Worm (Caenorhabditis elegans): ENCODE data around the gene acr-18.
A peak's percentile ranks its signal among the peaks of the same experiment; 100 is the strongest.

DNA sequence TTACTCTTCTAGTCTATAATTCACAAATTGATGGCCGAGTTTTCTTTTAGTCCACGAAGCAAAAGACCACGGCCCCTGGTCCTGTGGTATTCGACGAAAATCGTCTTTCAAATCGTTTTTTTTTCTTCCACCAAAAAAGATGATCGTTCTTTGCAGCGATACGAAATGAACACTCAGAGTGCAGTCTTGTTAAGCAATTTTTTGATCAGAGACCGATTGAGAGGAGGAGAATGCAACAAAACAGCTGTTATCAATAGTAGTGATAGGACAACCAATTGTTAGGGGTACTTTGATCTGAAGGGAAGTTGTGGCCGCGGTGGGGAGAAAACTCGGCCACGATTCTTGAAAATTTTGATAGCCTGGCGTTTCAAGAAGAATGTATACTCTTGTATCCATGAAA lies 5.0 kb upstream of the acr-18 start:
- TF ChIP-seq sox-4 (tag; optimal IDR thresholded peaks at IDR 0.05): no peak
- TF ChIP-seq pax-1 (tag; optimal IDR thresholded peaks at IDR 0.05): no peak
- TF ChIP-seq C08G9.2 (tag; optimal IDR thresholded peaks at IDR 0.05): no peak
- TF ChIP-seq ama-1 (optimal IDR thresholded peaks at IDR 0.05): no peak
- no peak for TF ChIP-seq pqm-1 (tag; optimal IDR thresholded peaks at IDR 0.05)
- no peak for TF ChIP-seq ets-4 (tag; optimal IDR thresholded peaks at IDR 0.05)
- TF ChIP-seq hlh-15 (tag; optimal IDR thresholded peaks at IDR 0.05): no peak
- TF ChIP-seq elt-2 (tag; optimal IDR thresholded peaks at IDR 0.05): peak; percentile 40
- TF ChIP-seq fax-1 (tag; optimal IDR thresholded peaks at IDR 0.05): no peak
